Fruit fly (Drosophila melanogaster) whole organism, embryonic: ENCODE data around the gene Nep5.

Experiments
- ATbp ChIP-seq: fragments of 200-800 bp; sonication (Bioruptor generic); optimal IDR thresholded peaks from 2 replicates; lab custom pipeline; 2017; ENCODE audit warnings: missing biosample characterization, mild to moderate bottlenecking, missing genetic modification characterization, missing genetic modification reagents
- Adf1 ChIP-seq: fragments of 200-800 bp; sonication (Bioruptor generic); IDR thresholded peaks from 2 replicates; pipeline ENCODE4 v1.3.6; 2022; ENCODE audit warnings: missing biosample characterization, missing genetic modification characterization
- Blimp-1 ChIP-seq: fragments of 200-800 bp; sonication (Bioruptor generic); optimal IDR thresholded peaks from 3 replicates; lab custom pipeline; 2018; ENCODE audit warnings: missing biosample characterization, missing genetic modification characterization, mild to moderate bottlenecking, moderate library complexity, missing genetic modification reagents
- Bteb2 ChIP-seq: fragments of 200-800 bp; sonication (Bioruptor generic); optimal IDR thresholded peaks from 2 replicates; lab custom pipeline; 2016; ENCODE audit warnings: missing biosample characterization, missing genetic modification characterization
- CG11093 ChIP-seq: fragments of 200-800 bp; sonication (Bioruptor generic); IDR thresholded peaks from 3 replicates; pipeline ENCODE4 v1.3.6; 2022; ENCODE audit warnings: missing biosample characterization, missing genetic modification characterization
- CG11696 ChIP-seq: fragments of 200-800 bp; sonication (Bioruptor generic); IDR thresholded peaks from 2 replicates; pipeline ENCODE4 v1.3.6; 2022; ENCODE audit warnings: missing biosample characterization, missing genetic modification characterization
- CG13624 ChIP-seq: fragments of 200-800 bp; sonication (Bioruptor generic); optimal IDR thresholded peaks from 2 replicates; lab custom pipeline; 2016; ENCODE audit warnings: missing biosample characterization, missing genetic modification characterization
- CG14014 ChIP-seq: fragments of 200-800 bp; sonication (Bioruptor generic); IDR thresholded peaks from 2 replicates; pipeline ENCODE4 v1.3.6; 2022; ENCODE audit warnings: missing biosample characterization, missing genetic modification characterization
- CG14710 ChIP-seq: fragments of 200-800 bp; sonication (Bioruptor generic); optimal IDR thresholded peaks from 3 replicates; lab custom pipeline; 2019; ENCODE audit warnings: missing biosample characterization, mild to moderate bottlenecking, missing genetic modification characterization, moderate library complexity
- CG16815 ChIP-seq: fragments of 200-800 bp; sonication (Bioruptor generic); optimal IDR thresholded peaks from 3 replicates; lab custom pipeline; 2017; ENCODE audit warnings: missing biosample characterization, mild to moderate bottlenecking, missing genetic modification characterization
- CG17359 ChIP-seq: fragments of 200-800 bp; sonication (Bioruptor generic); optimal IDR thresholded peaks from 3 replicates; lab custom pipeline; 2018; ENCODE audit warnings: missing biosample characterization, mild to moderate bottlenecking, missing genetic modification characterization, moderate library complexity
- CG17568 ChIP-seq: fragments of 200-800 bp; sonication (Bioruptor generic); optimal IDR thresholded peaks from 2 replicates; lab custom pipeline; 2018; ENCODE audit warnings: missing biosample characterization, mild to moderate bottlenecking, missing genetic modification characterization, moderate library complexity
- CG2120 ChIP-seq: fragments of 200-800 bp; sonication (Bioruptor generic); optimal IDR thresholded peaks from 3 replicates; lab custom pipeline; 2016; ENCODE audit warnings: missing biosample characterization, missing genetic modification characterization
- CG34376 ChIP-seq: fragments of 200-800 bp; sonication (Bioruptor generic); optimal IDR thresholded peaks from 2 replicates; lab custom pipeline; 2018; ENCODE audit warnings: missing biosample characterization, mild to moderate bottlenecking, missing genetic modification characterization
- CG3995 ChIP-seq: fragments of 200-800 bp; sonication (Bioruptor generic); optimal IDR thresholded peaks from 3 replicates; lab custom pipeline; 2016; ENCODE audit warnings: missing biosample characterization, missing genetic modification characterization
- CG43689 ChIP-seq: fragments of 200-800 bp; sonication (Bioruptor generic); IDR thresholded peaks from 2 replicates; pipeline ENCODE4 v1.3.6; 2022; ENCODE audit warnings: missing biosample characterization, missing genetic modification characterization
- CG4820 ChIP-seq: fragments of 200-800 bp; sonication (Bioruptor generic); optimal IDR thresholded peaks from 3 replicates; lab custom pipeline; 2016; ENCODE audit warnings: missing biosample characterization, missing genetic modification characterization
- CG5953 ChIP-seq: fragments of 200-800 bp; sonication (Bioruptor generic); IDR thresholded peaks from 2 replicates; pipeline ENCODE4 v1.3.6; 2022; ENCODE audit warnings: missing biosample characterization, missing genetic modification characterization
- CG6175 ChIP-seq: fragments of 200-800 bp; sonication (Bioruptor generic); IDR thresholded peaks from 3 replicates; pipeline ENCODE4 v1.3.6; 2022; ENCODE audit warnings: missing biosample characterization, missing genetic modification characterization
- CG8089 ChIP-seq: fragments of 200-800 bp; sonication (Bioruptor generic); optimal IDR thresholded peaks from 3 replicates; lab custom pipeline; 2016; ENCODE audit warnings: missing biosample characterization, missing genetic modification characterization
- Elba2 ChIP-seq: fragments of 200-800 bp; sonication (Bioruptor generic); optimal IDR thresholded peaks from 3 replicates; lab custom pipeline; 2016; ENCODE audit warnings: missing biosample characterization, missing genetic modification characterization
- Ets65A ChIP-seq: fragments of 200-800 bp; sonication (Bioruptor generic); peaks from one replicate; lab custom pipeline; 2016; ENCODE audit warnings: missing biosample characterization, missing genetic modification characterization
- Hr39 ChIP-seq: fragments of >200 bp; optimal IDR thresholded peaks from 2 replicates; lab custom pipeline; 2017
- Hr78 ChIP-seq, 2 experiments: fragments of 200-800 bp in 1 of 2; fragments of >200 bp in 1 of 2; sonication (Bioruptor generic) in 1 of 2; optimal IDR thresholded peaks; 2 replicates each; lab custom pipeline; 2017 to 2019; ENCODE audit warnings: missing biosample characterization in 2 of 2, missing genetic modification characterization in 2 of 2, mild to moderate bottlenecking in 1 of 2, moderate library complexity in 1 of 2
- NC2α ChIP-seq: fragments of 200-800 bp; sonication (Bioruptor generic); optimal IDR thresholded peaks from 2 replicates; lab custom pipeline; 2016; ENCODE audit warnings: missing biosample characterization, missing genetic modification characterization
- Oli ChIP-seq: fragments of 200-800 bp; sonication (Bioruptor generic); optimal IDR thresholded peaks from 2 replicates; lab custom pipeline; 2018; ENCODE audit warnings: missing biosample characterization, mild to moderate bottlenecking, missing genetic modification characterization, moderate library complexity
- Opbp ChIP-seq: fragments of 200-800 bp; sonication (Bioruptor generic); IDR thresholded peaks from 3 replicates; pipeline ENCODE4 v1.3.6; 2022; ENCODE audit warnings: missing biosample characterization, missing genetic modification characterization; ENCODE audit not compliant: partially characterized antibody
- Sin3A ChIP-seq: fragments of >200 bp; optimal IDR thresholded peaks from 2 replicates; lab custom pipeline; 2018
- YL-1 ChIP-seq: fragments of 200-800 bp; sonication (Bioruptor generic); optimal IDR thresholded peaks from 3 replicates; lab custom pipeline; 2017; ENCODE audit warnings: missing biosample characterization, mild to moderate bottlenecking, missing genetic modification characterization
- al ChIP-seq: fragments of 200-800 bp; sonication (Bioruptor generic); IDR thresholded peaks from 2 replicates; pipeline ENCODE4 v1.3.6; 2022; ENCODE audit warnings: missing biosample characterization, missing genetic modification characterization
- bcd ChIP-seq: fragments of 200-800 bp; sonication (Bioruptor generic); optimal IDR thresholded peaks from 2 replicates; lab custom pipeline; 2017; ENCODE audit warnings: missing biosample characterization, mild to moderate bottlenecking, missing genetic modification characterization
- cas ChIP-seq: fragments of 200-800 bp; sonication (Bioruptor generic); IDR thresholded peaks from 2 replicates; pipeline ENCODE4 v1.3.6; 2022; ENCODE audit warnings: missing biosample characterization, missing genetic modification characterization
- chinmo ChIP-seq: fragments of 200-800 bp; sonication (Bioruptor generic); IDR thresholded peaks from 4 replicates; pipeline ENCODE4 v1.3.6; 2022; ENCODE audit warnings: missing biosample characterization, missing genetic modification characterization; ENCODE audit not compliant: partially characterized antibody
- ems ChIP-seq: fragments of 200-800 bp; sonication (Bioruptor generic); optimal IDR thresholded peaks from 3 replicates; lab custom pipeline; 2016; ENCODE audit warnings: missing biosample characterization, missing genetic modification characterization
- esg ChIP-seq: fragments of 200-800 bp; sonication (Bioruptor generic); conservative IDR thresholded peaks from 2 replicates; pipeline ENCODE4 v1.3.6; 2022; ENCODE audit warnings: missing biosample characterization, missing genetic modification characterization
- ewg ChIP-seq: fragments of 200-800 bp; sonication (Bioruptor generic); optimal IDR thresholded peaks from 3 replicates; lab custom pipeline; 2017; ENCODE audit warnings: mild to moderate bottlenecking, missing biosample characterization, missing genetic modification reagents, missing genetic modification characterization
- ftz-f1 ChIP-seq: fragments of 200-800 bp; sonication (Bioruptor generic); optimal IDR thresholded peaks from 2 replicates; lab custom pipeline; 2016; ENCODE audit warnings: missing biosample characterization, missing genetic modification characterization
- gt ChIP-seq: fragments of 200-800 bp; sonication (Bioruptor generic); IDR thresholded peaks from 2 replicates; pipeline ENCODE4 v1.3.6; 2022; ENCODE audit warnings: missing biosample characterization, missing genetic modification characterization
- hb ChIP-seq: fragments of 200-800 bp; sonication (Bioruptor generic); IDR thresholded peaks from 3 replicates; pipeline ENCODE4 v1.3.6; 2022; ENCODE audit warnings: missing biosample characterization, missing genetic modification characterization; ENCODE audit not compliant: partially characterized antibody
- her ChIP-seq: fragments of 200-800 bp; sonication (Bioruptor generic); optimal IDR thresholded peaks from 2 replicates; lab custom pipeline; 2016; ENCODE audit warnings: missing biosample characterization, missing genetic modification characterization
- hth ChIP-seq: fragments of >200 bp; optimal IDR thresholded peaks from 2 replicates; lab custom pipeline; 2017; ENCODE audit warnings: inconsistent platforms
- jigr1 ChIP-seq: fragments of 200-800 bp; sonication (Bioruptor generic); IDR thresholded peaks from 3 replicates; pipeline ENCODE4 v1.3.6; 2022; ENCODE audit warnings: missing biosample characterization, missing genetic modification characterization
- ken ChIP-seq: fragments of 200-800 bp; sonication (Bioruptor generic); IDR thresholded peaks from 3 replicates; pipeline ENCODE4 v1.3.6; 2022; ENCODE audit warnings: missing biosample characterization, missing genetic modification characterization
- klu ChIP-seq: fragments of 200-800 bp; sonication (Bioruptor generic); IDR thresholded peaks from 2 replicates; pipeline ENCODE4 v1.3.6; 2022; ENCODE audit warnings: missing biosample characterization, missing genetic modification characterization
- mam ChIP-seq: fragments of 200-800 bp; sonication (Bioruptor generic); optimal IDR thresholded peaks from 3 replicates; lab custom pipeline; 2016; ENCODE audit warnings: missing biosample characterization, missing genetic modification characterization
- pan ChIP-seq, 4 experiments: fragments of >200 bp in 3 of 4; fragments of 200-800 bp in 1 of 4; sonication (Bioruptor generic) in 1 of 4; optimal IDR thresholded peaks in 3 of 4; IDR thresholded peaks in 1 of 4; 2 replicates each; pipeline versions ENCODE4 v1.3.6 to Lab custom; 2017 to 2022; ENCODE audit warnings: missing biosample characterization in 2 of 4, missing genetic modification characterization in 2 of 4, mixed read lengths in 1 of 4
- pros ChIP-seq: fragments of 200-800 bp; sonication (Bioruptor generic); optimal IDR thresholded peaks from 3 replicates; lab custom pipeline; 2019; ENCODE audit warnings: missing biosample characterization, mild to moderate bottlenecking, missing genetic modification characterization, moderate library complexity
- tll ChIP-seq, 2 experiments: fragments of 200-800 bp in 1 of 2; fragments of >200 bp in 1 of 2; sonication (Bioruptor generic) in 1 of 2; optimal IDR thresholded peaks; 2 replicates each; lab custom pipeline; 2017 to 2019; ENCODE audit warnings: missing biosample characterization in 2 of 2, missing genetic modification characterization in 2 of 2, mild to moderate bottlenecking in 1 of 2, moderate library complexity in 1 of 2
- tup ChIP-seq: fragments of 200-800 bp; sonication (Bioruptor generic); optimal IDR thresholded peaks from 2 replicates; lab custom pipeline; 2016; ENCODE audit warnings: missing biosample characterization, mild to moderate bottlenecking, missing genetic modification characterization, moderate library complexity
- z ChIP-seq: fragments of 200-800 bp; sonication (Bioruptor generic); IDR thresholded peaks from 3 replicates; pipeline ENCODE4 v1.3.6; 2022; ENCODE audit warnings: missing biosample characterization, missing genetic modification characterization

Gene Nep5

DNA sequence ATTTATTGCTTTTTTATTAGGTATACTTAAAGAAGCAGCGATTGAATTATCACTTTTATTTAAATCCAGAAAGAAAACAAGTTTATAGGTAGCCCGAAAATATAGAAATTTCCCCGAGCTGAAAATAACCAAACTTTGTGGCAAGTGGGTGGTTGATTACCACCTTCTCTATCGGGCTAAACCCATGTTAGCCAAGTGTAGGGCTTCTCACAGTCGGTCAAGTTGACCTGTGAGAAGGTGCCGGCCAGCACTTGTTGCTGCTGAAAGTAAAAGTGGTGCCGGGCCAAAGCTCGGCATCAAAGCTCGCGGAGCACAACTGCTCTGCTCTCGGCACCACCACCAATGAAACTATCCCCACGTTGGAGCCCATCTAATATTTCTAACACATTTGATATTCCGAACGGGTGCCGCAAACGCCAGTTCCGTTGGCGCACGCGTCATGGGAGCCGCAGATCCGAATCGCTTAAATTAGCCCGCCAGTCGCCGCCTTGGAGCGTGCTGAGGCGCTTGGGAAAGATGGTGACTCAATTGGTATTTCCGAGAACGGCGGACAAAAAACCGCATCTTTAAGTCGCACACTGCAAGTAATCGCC is 7.0 kb upstream of the Nep5 start (continued):
- no peak for TF ChIP-seq hb
- TF ChIP-seq Sin3A (lab: Kevin White, UChicago), result no peak
- no peak for TF ChIP-seq Adf1
- TF ChIP-seq YL-1, result no peak
- TF ChIP-seq CG4820 (GFP tag; lab: Kevin White, UChicago), result no peak
- TF ChIP-seq pan (optimal IDR thresholded peaks at IDR 0.05; lab: Kevin White, UChicago), result no peak
- peak in 1 of 2 experiments; percentile 31 for TF ChIP-seq pan (GFP tag; optimal IDR thresholded peaks at IDR 0.05 in 1 of 2, IDR thresholded peaks at IDR 0.05 in 1 of 2)
- no peak for TF ChIP-seq pros (GFP tag; lab: Kevin White, UChicago)
- no peak for TF ChIP-seq her (GFP tag; lab: Kevin White, UChicago)
- TF ChIP-seq z (GFP tag; lab: Robert Waterston, UW), result 0 out of 3 replicates have a peak, but pooled peaks have one; percentile 8
- peak; percentile 98 for TF ChIP-seq Blimp-1 (GFP tag; lab: Kevin White, UChicago)
- no peak for TF ChIP-seq esg (GFP tag; lab: Robert Waterston, UW)
- TF ChIP-seq CG6175 (GFP tag; lab: Robert Waterston, UW), result peak; percentile 36; the same call in 1 of the 3 replicates
- no peak for TF ChIP-seq Bteb2
- TF ChIP-seq CG2120 (GFP tag; lab: Kevin White, UChicago), result peak; percentile 7
- TF ChIP-seq Elba2 (GFP tag; lab: Kevin White, UChicago), result no peak
- no peak for TF ChIP-seq tup (GFP tag; lab: Kevin White, UChicago)
- peak in 1 of 2 experiments; percentile 16 for TF ChIP-seq Hr78 (GFP tag; optimal IDR thresholded peaks at IDR 0.05; lab: Kevin White, UChicago)
- peak; percentile 31 for TF ChIP-seq Oli
- TF ChIP-seq CG5953 (GFP tag; lab: Robert Waterston, UW), result no peak
- TF ChIP-seq gt, result no peak
- no peak for TF ChIP-seq CG11093
- no peak for TF ChIP-seq CG16815 (GFP tag; lab: Kevin White, UChicago)
- peak; percentile 15 for TF ChIP-seq mam
- TF ChIP-seq ftz-f1 (GFP tag; lab: Kevin White, UChicago), result no peak
- no peak for TF ChIP-seq Hr39 (lab: Kevin White, UChicago)
- TF ChIP-seq hth (lab: Kevin White, UChicago), result no peak
- TF ChIP-seq CG43689 (GFP tag; lab: Robert Waterston, UW), result no peak
- no peak for TF ChIP-seq al (GFP tag; lab: Robert Waterston, UW)
- no peak for TF ChIP-seq ken
- peak; percentile 74 for TF ChIP-seq Ets65A (GFP tag; lab: Kevin White, UChicago)
- TF ChIP-seq klu (GFP tag; lab: Robert Waterston, UW), result no peak
- TF ChIP-seq jigr1 (GFP tag; lab: Robert Waterston, UW), result no peak

DNA sequence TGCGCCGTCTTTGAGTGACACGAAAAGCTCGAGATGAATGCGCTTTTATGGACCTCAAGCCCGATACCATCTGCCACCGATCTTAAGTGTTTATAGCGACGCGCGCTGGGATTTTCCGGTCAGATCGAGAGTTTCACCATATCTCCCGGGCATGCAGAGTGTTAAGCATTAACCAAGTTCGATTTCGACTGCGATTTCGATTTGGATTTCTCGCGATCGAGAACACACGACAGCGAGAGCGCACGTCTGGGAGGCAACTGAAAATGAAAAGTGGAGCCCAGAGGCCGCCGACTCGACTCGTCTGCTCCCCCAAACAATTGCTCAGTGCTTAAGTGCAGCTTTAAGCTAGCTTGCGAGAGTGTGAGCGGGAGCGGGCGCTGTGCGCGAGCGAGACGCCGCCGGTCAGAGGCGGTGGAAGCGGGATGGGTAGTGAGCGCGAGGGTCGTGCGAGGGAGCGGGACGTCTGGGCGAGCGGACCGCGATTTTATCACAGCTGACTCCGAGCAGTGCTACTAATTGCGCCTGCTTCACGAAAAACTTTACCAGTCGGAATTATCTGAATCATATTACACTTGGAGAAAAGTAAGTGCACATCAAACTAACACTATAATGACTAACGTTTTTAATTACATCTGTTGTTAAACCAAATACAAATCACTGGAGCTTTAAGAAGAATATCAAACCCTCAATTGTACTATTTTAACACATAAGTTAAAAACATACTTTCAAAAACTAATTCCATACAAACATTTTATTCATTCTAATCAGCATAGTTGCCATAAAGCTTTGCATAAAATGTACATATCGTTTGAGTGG is 6.0 kb upstream of the Nep5 start, which contains the start of gene spz:
TSS of gene spz (minus strand) at position 261 of the 816 bp plus-strand sequence.
- no peak for TF ChIP-seq ems (GFP tag; lab: Kevin White, UChicago)
- TF ChIP-seq z (GFP tag; lab: Robert Waterston, UW), result 0 out of 3 replicates have a peak, but pooled peaks have one; percentile 36
- TF ChIP-seq NC2α (GFP tag; lab: Kevin White, UChicago), result no peak
- peak; percentile 8 for TF ChIP-seq bcd (GFP tag; lab: Kevin White, UChicago)
- no peak for TF ChIP-seq CG14710 (tag; lab: Kevin White, UChicago)
- TF ChIP-seq CG14014 (GFP tag; lab: Robert Waterston, UW), result no peak
- TF ChIP-seq cas, result no peak
- TF ChIP-seq CG17359 (tag; lab: Kevin White, UChicago), result peak; percentile 50
- TF ChIP-seq Opbp (GFP tag; lab: Robert Waterston, UW), result no peak
- TF ChIP-seq ATbp (GFP tag; lab: Kevin White, UChicago), result peak; percentile 37
- TF ChIP-seq CG17568 (GFP tag; lab: Kevin White, UChicago), result no peak
- TF ChIP-seq CG3995 (GFP tag; lab: Kevin White, UChicago), result no peak
- TF ChIP-seq CG13624, result no peak
- peak; percentile 22 for TF ChIP-seq CG34376
- peak; percentile 95 for TF ChIP-seq chinmo (GFP tag; lab: Robert Waterston, UW)
- TF ChIP-seq CG11696 (GFP tag; lab: Robert Waterston, UW), result no peak
- no peak for TF ChIP-seq tll (GFP tag; optimal IDR thresholded peaks at IDR 0.05; lab: Kevin White, UChicago)
- TF ChIP-seq CG8089 (GFP tag; lab: Kevin White, UChicago), result no peak
- TF ChIP-seq ewg (GFP tag; lab: Kevin White, UChicago), result no peak
